Fruit fly (Drosophila melanogaster) whole organism, prepupa: ENCODE measurements around the gene CG33235.

Experiments used
- Blimp-1 ChIP-seq: fragments of 200-800 bp; sonication (Bioruptor generic); optimal IDR thresholded peaks from 3 replicates; lab custom pipeline; 2017; ENCODE audit warnings: missing biosample characterization, missing genetic modification characterization, mild to moderate bottlenecking, moderate library complexity, missing genetic modification reagents
- CG10669 ChIP-seq: fragments of 200-800 bp; sonication (Bioruptor generic); optimal IDR thresholded peaks from 3 replicates; lab custom pipeline; 2018; ENCODE audit warnings: missing biosample characterization, mild to moderate bottlenecking, missing genetic modification characterization, moderate library complexity
- CG11294 ChIP-seq: fragments of 200-800 bp; sonication (Bioruptor generic); IDR thresholded peaks from 2 replicates; pipeline ENCODE4 v1.3.6; 2022; ENCODE audit warnings: missing biosample characterization, missing genetic modification characterization
- CG15336 ChIP-seq: fragments of 200-800 bp; sonication (Bioruptor generic); IDR thresholded peaks from 2 replicates; pipeline ENCODE4 v1.3.6; 2022; ENCODE audit warnings: missing biosample characterization, missing genetic modification characterization
- CG1621 ChIP-seq: fragments of 200-800 bp; sonication (Bioruptor generic); optimal IDR thresholded peaks from 3 replicates; lab custom pipeline; 2018; ENCODE audit warnings: missing biosample characterization, mild to moderate bottlenecking, missing genetic modification characterization
- CG16779 ChIP-seq: fragments of 200-800 bp; sonication (Bioruptor generic); optimal IDR thresholded peaks from 3 replicates; lab custom pipeline; 2017; ENCODE audit warnings: missing biosample characterization, mild to moderate bottlenecking, missing genetic modification characterization
- CG3032 ChIP-seq: fragments of 200-800 bp; optimal IDR thresholded peaks from 2 replicates; lab custom pipeline; 2019; ENCODE audit warnings: missing biosample characterization, mild to moderate bottlenecking, missing genetic modification characterization, moderate library complexity
- CG3919 ChIP-seq: fragments of 200-800 bp; sonication (Bioruptor generic); optimal IDR thresholded peaks from 3 replicates; lab custom pipeline; 2016; ENCODE audit warnings: missing biosample characterization, missing genetic modification characterization
- CG4318 ChIP-seq: fragments of 200-800 bp; sonication (Bioruptor generic); optimal IDR thresholded peaks from 3 replicates; lab custom pipeline; 2017; ENCODE audit warnings: missing biosample characterization, mild to moderate bottlenecking, missing genetic modification characterization
- CG6163 ChIP-seq: fragments of 200-800 bp; sonication (Bioruptor generic); IDR thresholded peaks from 3 replicates; pipeline ENCODE4 v1.3.6; 2022; ENCODE audit warnings: missing biosample characterization, missing genetic modification characterization
- CG6854 ChIP-seq: fragments of 200-800 bp; sonication (Bioruptor generic); optimal IDR thresholded peaks from 2 replicates; lab custom pipeline; 2017; ENCODE audit warnings: missing biosample characterization, mild to moderate bottlenecking, missing genetic modification characterization
- CG7368 ChIP-seq: fragments of 200-800 bp; sonication (Bioruptor generic); optimal IDR thresholded peaks from 3 replicates; lab custom pipeline; 2016; ENCODE audit warnings: missing biosample characterization, missing genetic modification characterization
- CG8119 ChIP-seq: fragments of 200-800 bp; sonication (Bioruptor generic); IDR thresholded peaks from 3 replicates; pipeline ENCODE4 v1.3.6; 2022; ENCODE audit warnings: missing biosample characterization, missing genetic modification characterization
- CG8319 ChIP-seq: fragments of 200-800 bp; sonication (Bioruptor generic); optimal IDR thresholded peaks from 3 replicates; lab custom pipeline; 2016; ENCODE audit warnings: missing biosample characterization, missing genetic modification characterization
- Eip78C ChIP-seq: fragments of 200-800 bp; sonication (Bioruptor generic); peaks from one replicate; lab custom pipeline; 2016; ENCODE audit warnings: missing biosample characterization, missing genetic modification characterization
- Ets96B ChIP-seq: fragments of 200-800 bp; optimal IDR thresholded peaks from 2 replicates; lab custom pipeline; 2019; ENCODE audit warnings: missing biosample characterization, mild to moderate bottlenecking, missing genetic modification characterization, moderate library complexity
- Hr38 ChIP-seq: sonication (Bioruptor generic); optimal IDR thresholded peaks from 2 replicates; lab custom pipeline; 2016; ENCODE audit warnings: missing biosample characterization, missing genetic modification characterization
- Hr39 ChIP-seq: fragments of 200-800 bp; sonication (Bioruptor generic); optimal IDR thresholded peaks from 2 replicates; lab custom pipeline; 2016; ENCODE audit warnings: missing biosample characterization, missing genetic modification characterization
- Hr4 ChIP-seq: fragments of 200-800 bp; sonication (Bioruptor generic); optimal IDR thresholded peaks from 3 replicates; lab custom pipeline; 2016; ENCODE audit warnings: missing biosample characterization, missing genetic modification characterization
- Lpt ChIP-seq: fragments of 200-800 bp; sonication (Bioruptor generic); optimal IDR thresholded peaks from 3 replicates; lab custom pipeline; 2016; ENCODE audit warnings: missing biosample characterization, missing genetic modification characterization
- Met ChIP-seq: fragments of 200-800 bp; sonication (Bioruptor generic); optimal IDR thresholded peaks from 3 replicates; lab custom pipeline; 2016; ENCODE audit warnings: missing biosample characterization, missing genetic modification characterization
- OdsH ChIP-seq: fragments of 200-800 bp; sonication (Bioruptor generic); optimal IDR thresholded peaks from 3 replicates; lab custom pipeline; 2016; ENCODE audit warnings: missing biosample characterization, missing genetic modification characterization
- Smox ChIP-seq: fragments of 200-800 bp; sonication (Bioruptor generic); optimal IDR thresholded peaks from 3 replicates; lab custom pipeline; 2016; ENCODE audit warnings: missing biosample characterization, missing genetic modification characterization
- Sox102F ChIP-seq: fragments of 200-800 bp; sonication (Bioruptor generic); optimal IDR thresholded peaks from 2 replicates; lab custom pipeline; 2016; ENCODE audit warnings: missing biosample characterization, mild to moderate bottlenecking, missing genetic modification characterization
- Sox14 ChIP-seq: fragments of 200-800 bp; sonication (Bioruptor generic); optimal IDR thresholded peaks from 3 replicates; lab custom pipeline; 2016; ENCODE audit warnings: missing biosample characterization, missing genetic modification characterization
- Sox15 ChIP-seq: fragments of 200-800 bp; sonication (Bioruptor generic); optimal IDR thresholded peaks from 3 replicates; lab custom pipeline; 2016; ENCODE audit warnings: missing biosample characterization, missing genetic modification characterization
- achi ChIP-seq: fragments of 200-800 bp; sonication (Bioruptor generic); optimal IDR thresholded peaks from 3 replicates; lab custom pipeline; 2016; ENCODE audit warnings: missing biosample characterization, missing genetic modification characterization
- cyc ChIP-seq: fragments of 200-800 bp; sonication (Bioruptor generic); optimal IDR thresholded peaks from 3 replicates; lab custom pipeline; 2016; ENCODE audit warnings: missing biosample characterization, missing genetic modification characterization
- dsx ChIP-seq: fragments of 200-800 bp; optimal IDR thresholded peaks from 3 replicates; lab custom pipeline; 2019; ENCODE audit warnings: missing biosample characterization, mild to moderate bottlenecking, missing genetic modification characterization, moderate library complexity; ENCODE audit not compliant: poor library complexity, severe bottlenecking
- esn ChIP-seq: fragments of 200-800 bp; sonication (Bioruptor generic); optimal IDR thresholded peaks from 2 replicates; lab custom pipeline; 2016; ENCODE audit warnings: missing biosample characterization, mild to moderate bottlenecking, missing genetic modification characterization, moderate library complexity
- fd59A ChIP-seq: fragments of 200-800 bp; sonication (Bioruptor generic); optimal IDR thresholded peaks from 2 replicates; lab custom pipeline; 2017; ENCODE audit warnings: missing biosample characterization, mild to moderate bottlenecking, missing genetic modification characterization, missing genetic modification reagents
- fkh ChIP-seq: fragments of 200-800 bp; sonication (Bioruptor generic); optimal IDR thresholded peaks from 3 replicates; lab custom pipeline; 2017; ENCODE audit warnings: missing biosample characterization, mild to moderate bottlenecking, missing genetic modification characterization, moderate library complexity
- lz ChIP-seq: fragments of 200-800 bp; sonication (Bioruptor generic); optimal IDR thresholded peaks from 3 replicates; lab custom pipeline; 2016; ENCODE audit warnings: missing biosample characterization, missing genetic modification characterization
- salr ChIP-seq, 2 experiments: fragments of 200-800 bp; sonication (Bioruptor generic); optimal IDR thresholded peaks; 3 replicates each; lab custom pipeline; 2016 to 2018; ENCODE audit warnings: missing biosample characterization in 2 of 2, missing genetic modification characterization in 2 of 2, mild to moderate bottlenecking in 1 of 2
- spab ChIP-seq: fragments of 200-800 bp; sonication (Bioruptor generic); optimal IDR thresholded peaks from 2 replicates; lab custom pipeline; 2017; ENCODE audit warnings: missing biosample characterization, mild to moderate bottlenecking, missing genetic modification characterization, missing genetic modification reagents
- ss ChIP-seq, 2 experiments: fragments of 200-800 bp; sonication (Bioruptor generic); optimal IDR thresholded peaks; 2 replicates in 1 of 2; 3 replicates in 1 of 2; lab custom pipeline; 2017 to 2018; ENCODE audit warnings: mild to moderate bottlenecking in 2 of 2, missing biosample characterization in 2 of 2, missing genetic modification characterization in 2 of 2, moderate library complexity in 1 of 2
- svp ChIP-seq: fragments of 200-800 bp; sonication (Bioruptor generic); peaks from one replicate; lab custom pipeline; 2016; ENCODE audit warnings: missing biosample characterization, missing genetic modification characterization
- vri ChIP-seq: fragments of 200-800 bp; sonication (Bioruptor generic); optimal IDR thresholded peaks from 3 replicates; lab custom pipeline; 2016; ENCODE audit warnings: missing biosample characterization, mild to moderate bottlenecking, missing genetic modification characterization

The CG33235 gene

dm6 chrX:11466757-11467156 lies 24.6 kb downstream of the CG33235 start:
- TF ChIP-seq CG15336 (GFP tag; lab: Robert Waterston, UW) = 0 out of 2 replicates have a peak, but pooled peaks have one; percentile 30
- no peak for TF ChIP-seq CG4318 (GFP tag; lab: Kevin White, UChicago)
- no peak for TF ChIP-seq Hr39
- TF ChIP-seq Lpt (GFP tag; lab: Kevin White, UChicago) = no peak
- TF ChIP-seq Ets96B (tag; lab: Kevin White, UChicago) = no peak

- TF ChIP-seq CG8119 = no peak
Observed at dm6 chrX:11464047-11464446, 27.3 kb downstream of the CG33235 start.

dm6 chrX:11458912-11459836 lies 32.2 kb downstream of the CG33235 start, which contains the start of gene CG43155:
TSS of gene CG43155 (plus strand) at chrX:11459786.
- TF ChIP-seq CG8319 (GFP tag; lab: Kevin White, UChicago) = no peak
- no peak for TF ChIP-seq vri (GFP tag; lab: Kevin White, UChicago)
- no peak for TF ChIP-seq CG15336 (GFP tag; lab: Robert Waterston, UW)
- TF ChIP-seq Met (GFP tag; lab: Kevin White, UChicago) = no peak
- no peak for TF ChIP-seq achi (GFP tag; lab: Kevin White, UChicago)
- no peak for TF ChIP-seq Sox15 (GFP tag; lab: Kevin White, UChicago)
- TF ChIP-seq Hr39 = no peak
- no peak for TF ChIP-seq CG3032 (tag; lab: Kevin White, UChicago)
- no peak for TF ChIP-seq Eip78C (GFP tag; lab: Kevin White, UChicago)
- TF ChIP-seq Hr4 (GFP tag; lab: Kevin White, UChicago) = no peak
- no peak for TF ChIP-seq CG10669 (GFP tag; lab: Kevin White, UChicago)
- no peak for TF ChIP-seq Blimp-1 (GFP tag; lab: Kevin White, UChicago)
- TF ChIP-seq esn (GFP tag; lab: Kevin White, UChicago) = no peak
- TF ChIP-seq CG6163 = no peak
- TF ChIP-seq CG1621 (tag; lab: Kevin White, UChicago) = no peak
- no peak for TF ChIP-seq Smox (GFP tag; lab: Kevin White, UChicago)
- no peak for TF ChIP-seq fd59A (GFP tag; lab: Kevin White, UChicago)
- no peak for TF ChIP-seq CG3919
- no peak for TF ChIP-seq fkh (GFP tag; lab: Kevin White, UChicago)
- TF ChIP-seq Lpt (GFP tag; lab: Kevin White, UChicago) = no peak

- TF ChIP-seq svp (GFP tag; lab: Kevin White, UChicago) (peak; percentile 94), Sox15 (GFP tag; lab: Kevin White, UChicago) (no peak)
Observed at dm6 chrX:11457149-11457548, 34.2 kb downstream of the CG33235 start.

dm6 chrX:11454189-11454882 lies 37.0 kb downstream of the CG33235 start, which contains the start of the genes Evi5 and HP5:
TSS of gene Evi5 (minus strand) at chrX:11454386.
TSS of gene HP5 (plus strand) at chrX:11454786.
- TF ChIP-seq esn (GFP tag; lab: Kevin White, UChicago) (peak; percentile 6), OdsH (GFP tag; lab: Kevin White, UChicago) (peak; percentile 28), lz (GFP tag; lab: Kevin White, UChicago) (peak; percentile 78), spab (no peak), dsx (GFP tag; lab: Kevin White, UChicago) (peak; percentile 47), Hr38 (no peak), Sox102F (peak; percentile 7), CG16779 (no peak), CG15336 (GFP tag; lab: Robert Waterston, UW) (peak; percentile 10; the same call in 1 of the 2 replicates), CG11294 (peak; percentile 55; the same call in 1 of the 2 replicates), ss (GFP tag; optimal IDR thresholded peaks at IDR 0.05; lab: Kevin White, UChicago) (no peak), Sox14 (peak; percentile 17), CG3032 (tag; lab: Kevin White, UChicago) (peak; percentile 6), cyc (peak; percentile 34), CG6854 (GFP tag; lab: Kevin White, UChicago) (peak; percentile 25), CG7368 (GFP tag; lab: Kevin White, UChicago) (no peak), Lpt (GFP tag; lab: Kevin White, UChicago) (no peak), Eip78C (GFP tag; lab: Kevin White, UChicago) (peak; percentile 76), Smox (GFP tag; lab: Kevin White, UChicago) (no peak), CG8319 (GFP tag; lab: Kevin White, UChicago) (no peak), salr (GFP tag; optimal IDR thresholded peaks at IDR 0.05; lab: Kevin White, UChicago) (peak in 1 of 2 experiments; percentile 11), CG6163 (0 out of 3 replicates have a peak, but pooled peaks have one; percentile 11), CG1621 (tag; lab: Kevin White, UChicago) (peak; percentile 99), CG8119 (no peak)
